Fruit fly (Drosophila melanogaster) whole organism, embryonic: ENCODE data around the gene CG9286.

Source experiments
- Asciz ChIP-seq: fragments of 200-800 bp; sonication (Bioruptor generic); optimal IDR thresholded peaks from 2 replicates; lab custom pipeline; 2017; ENCODE audit warnings: missing biosample characterization, mild to moderate bottlenecking, missing genetic modification characterization, missing genetic modification reagents
- Atf-2 ChIP-seq: fragments of 200-800 bp; sonication (Bioruptor generic); optimal IDR thresholded peaks from 2 replicates; lab custom pipeline; 2016; ENCODE audit warnings: missing biosample characterization, missing genetic modification characterization
- Bgb ChIP-seq: fragments of 200-800 bp; sonication (Bioruptor generic); IDR thresholded peaks from 2 replicates; pipeline ENCODE4 v1.3.6; 2022; ENCODE audit warnings: missing biosample characterization, missing genetic modification characterization; ENCODE audit not compliant: partially characterized antibody
- Blimp-1 ChIP-seq: fragments of 200-800 bp; sonication (Bioruptor generic); optimal IDR thresholded peaks from 3 replicates; lab custom pipeline; 2018; ENCODE audit warnings: missing biosample characterization, missing genetic modification characterization, mild to moderate bottlenecking, moderate library complexity, missing genetic modification reagents
- Bteb2 ChIP-seq: fragments of 200-800 bp; sonication (Bioruptor generic); optimal IDR thresholded peaks from 2 replicates; lab custom pipeline; 2016; ENCODE audit warnings: missing biosample characterization, missing genetic modification characterization
- CG10321 ChIP-seq: fragments of 200-800 bp; sonication (Bioruptor generic); IDR thresholded peaks from 2 replicates; pipeline ENCODE4 v1.3.6; 2022; ENCODE audit warnings: missing biosample characterization, missing genetic modification characterization
- CG14050 ChIP-seq: fragments of 200-800 bp; sonication (Bioruptor generic); IDR thresholded peaks from 3 replicates; pipeline ENCODE4 v1.3.6; 2022; ENCODE audit warnings: missing biosample characterization, missing genetic modification characterization
- CG14860 ChIP-seq: fragments of 200-800 bp; sonication (Bioruptor generic); IDR thresholded peaks from 3 replicates; pipeline ENCODE4 v1.3.6; 2022; ENCODE audit warnings: missing biosample characterization, missing genetic modification characterization; ENCODE audit not compliant: partially characterized antibody
- CG16815 ChIP-seq: fragments of 200-800 bp; sonication (Bioruptor generic); optimal IDR thresholded peaks from 3 replicates; lab custom pipeline; 2017; ENCODE audit warnings: missing biosample characterization, mild to moderate bottlenecking, missing genetic modification characterization
- CG17912 ChIP-seq: fragments of 200-800 bp; sonication (Bioruptor generic); optimal IDR thresholded peaks from 2 replicates; lab custom pipeline; 2018; ENCODE audit warnings: missing biosample characterization, mild to moderate bottlenecking, missing genetic modification characterization
- CG18011 ChIP-seq: fragments of 200-800 bp; sonication (Bioruptor generic); optimal IDR thresholded peaks from 2 replicates; lab custom pipeline; 2017; ENCODE audit warnings: missing biosample characterization, missing genetic modification characterization, mild to moderate bottlenecking, moderate library complexity, missing genotype
- CG1832 ChIP-seq: fragments of 200-800 bp; sonication (Bioruptor generic); optimal IDR thresholded peaks from 2 replicates; lab custom pipeline; 2017; ENCODE audit warnings: missing biosample characterization, mild to moderate bottlenecking, missing genetic modification characterization, inconsistent platforms
- CG18764 ChIP-seq: fragments of 200-800 bp; sonication (Bioruptor generic); optimal IDR thresholded peaks from 3 replicates; lab custom pipeline; 2016; ENCODE audit warnings: missing biosample characterization, missing genetic modification characterization
- CG4854 ChIP-seq: fragments of 200-800 bp; sonication (Bioruptor generic); optimal IDR thresholded peaks from 2 replicates; lab custom pipeline; 2016; ENCODE audit warnings: missing biosample characterization, missing genetic modification characterization, inconsistent platforms
- CG6813 ChIP-seq: fragments of 200-800 bp; sonication (Bioruptor generic); optimal IDR thresholded peaks from 2 replicates; lab custom pipeline; 2017; ENCODE audit warnings: missing biosample characterization, missing genetic modification characterization, mild to moderate bottlenecking, moderate library complexity, missing genetic modification reagents
- CG6854 ChIP-seq: fragments of 200-800 bp; sonication (Bioruptor generic); optimal IDR thresholded peaks from 3 replicates; lab custom pipeline; 2017; ENCODE audit warnings: missing biosample characterization, mild to moderate bottlenecking, missing genetic modification characterization
- CG8765 ChIP-seq: fragments of 200-800 bp; sonication (Bioruptor generic); IDR thresholded peaks from 2 replicates; pipeline ENCODE4 v1.3.6; 2022; ENCODE audit warnings: missing biosample characterization, missing genetic modification characterization
- CG8944 ChIP-seq: fragments of 200-800 bp; sonication (Bioruptor generic); optimal IDR thresholded peaks from 3 replicates; lab custom pipeline; 2016; ENCODE audit warnings: missing biosample characterization, missing genetic modification characterization
- CG9609 ChIP-seq: fragments of 200-800 bp; sonication (Bioruptor generic); optimal IDR thresholded peaks from 3 replicates; lab custom pipeline; 2016; ENCODE audit warnings: missing biosample characterization, missing genetic modification characterization
- CTCF ChIP-seq: fragments of 200-800 bp; sonication (Bioruptor generic); optimal IDR thresholded peaks from 2 replicates; lab custom pipeline; 2017; ENCODE audit warnings: missing biosample characterization, mild to moderate bottlenecking, missing genetic modification characterization, moderate library complexity
- CoRest ChIP-seq: fragments of 200-800 bp; sonication (Bioruptor generic); optimal IDR thresholded peaks from 3 replicates; lab custom pipeline; 2018; ENCODE audit warnings: missing biosample characterization, mild to moderate bottlenecking, missing genetic modification characterization, moderate library complexity
- D ChIP-seq, 2 experiments: fragments of 200-800 bp in 1 of 2; fragments of >200 bp in 1 of 2; sonication (Bioruptor generic) in 1 of 2; optimal IDR thresholded peaks; 2 replicates in 1 of 2; 3 replicates in 1 of 2; lab custom pipeline; 2017; ENCODE audit warnings: mild to moderate bottlenecking in 1 of 2, missing biosample characterization in 1 of 2, missing genetic modification characterization in 1 of 2, missing genetic modification reagents in 1 of 2
- Dad ChIP-seq: fragments of 200-800 bp; sonication (Bioruptor generic); optimal IDR thresholded peaks from 3 replicates; lab custom pipeline; 2016; ENCODE audit warnings: missing biosample characterization, missing genetic modification characterization
- Deaf1 ChIP-seq: fragments of 200-800 bp; optimal IDR thresholded peaks from 3 replicates; lab custom pipeline; 2019; ENCODE audit warnings: missing biosample characterization, mild to moderate bottlenecking, missing genetic modification characterization, moderate library complexity
- Fer3 ChIP-seq: fragments of 200-800 bp; sonication (Bioruptor generic); optimal IDR thresholded peaks from 2 replicates; lab custom pipeline; 2018; ENCODE audit warnings: missing biosample characterization, mild to moderate bottlenecking, missing genetic modification characterization, moderate library complexity
- HLHmδ ChIP-seq: fragments of 200-800 bp; sonication (Bioruptor generic); optimal IDR thresholded peaks from 2 replicates; lab custom pipeline; 2018; ENCODE audit warnings: missing biosample characterization, mild to moderate bottlenecking, missing genetic modification characterization, moderate library complexity
- Lim3 ChIP-seq: fragments of 200-800 bp; sonication (Bioruptor generic); IDR thresholded peaks from 2 replicates; pipeline ENCODE4 v1.3.6; 2022; ENCODE audit warnings: missing biosample characterization, missing genetic modification characterization
- NK7.1 ChIP-seq: fragments of 200-800 bp; sonication (Bioruptor generic); optimal IDR thresholded peaks from 3 replicates; lab custom pipeline; 2016; ENCODE audit warnings: missing biosample characterization, missing genetic modification characterization
- Poxn ChIP-seq: fragments of 200-800 bp; sonication (Bioruptor generic); IDR thresholded peaks from 2 replicates; pipeline ENCODE4 v1.3.6; 2022; ENCODE audit warnings: missing biosample characterization, missing genetic modification characterization
- Scr ChIP-seq: fragments of 200-800 bp; sonication (Bioruptor generic); IDR thresholded peaks from 2 replicates; pipeline ENCODE4 v1.3.6; 2022; ENCODE audit warnings: missing biosample characterization, missing genetic modification characterization; ENCODE audit not compliant: partially characterized antibody
- Ssrp ChIP-seq: fragments of 200-800 bp; sonication (Bioruptor generic); optimal IDR thresholded peaks from 2 replicates; lab custom pipeline; 2018; ENCODE audit warnings: missing biosample characterization, mild to moderate bottlenecking, missing genetic modification characterization, moderate library complexity
- Stat92E ChIP-seq, 3 experiments: fragments of >200 bp in 2 of 3; fragments of 200-800 bp in 1 of 3; sonication (Bioruptor generic) in 1 of 3; optimal IDR thresholded peaks; 2 replicates each; lab custom pipeline; 2017 to 2019; ENCODE audit warnings: missing biosample characterization in 3 of 3, missing genetic modification characterization in 3 of 3, mild to moderate bottlenecking in 1 of 3, moderate library complexity in 1 of 3
- ato ChIP-seq: fragments of 200-800 bp; sonication (Bioruptor generic); IDR thresholded peaks from 2 replicates; pipeline ENCODE4 v1.3.6; 2022; ENCODE audit warnings: missing biosample characterization, missing genetic modification characterization; ENCODE audit not compliant: partially characterized antibody
- bcd ChIP-seq: fragments of 200-800 bp; sonication (Bioruptor generic); optimal IDR thresholded peaks from 2 replicates; lab custom pipeline; 2017; ENCODE audit warnings: missing biosample characterization, mild to moderate bottlenecking, missing genetic modification characterization
- cwo ChIP-seq: fragments of 200-800 bp; sonication (Bioruptor generic); optimal IDR thresholded peaks from 3 replicates; lab custom pipeline; 2017; ENCODE audit warnings: missing biosample characterization, missing genetic modification characterization, mild to moderate bottlenecking, moderate library complexity, missing genetic modification reagents
- dpn ChIP-seq, 2 experiments: fragments of 200-800 bp; sonication (Bioruptor generic); optimal IDR thresholded peaks; 3 replicates each; lab custom pipeline; 2016; ENCODE audit warnings: missing biosample characterization in 2 of 2, missing genetic modification characterization in 2 of 2
- dysf ChIP-seq: fragments of 200-800 bp; sonication (Bioruptor generic); IDR thresholded peaks from 3 replicates; pipeline ENCODE4 v1.3.6; 2022; ENCODE audit warnings: missing biosample characterization, missing genetic modification characterization
- fd96Cb ChIP-seq: fragments of 200-800 bp; sonication (Bioruptor generic); optimal IDR thresholded peaks from 2 replicates; lab custom pipeline; 2018; ENCODE audit warnings: missing biosample characterization, mild to moderate bottlenecking, missing genetic modification characterization, moderate library complexity
- grn ChIP-seq: fragments of 200-800 bp; sonication (Bioruptor generic); optimal IDR thresholded peaks from 3 replicates; lab custom pipeline; 2017; ENCODE audit warnings: missing biosample characterization, missing genetic modification characterization
- hkb ChIP-seq, 2 experiments: fragments of 200-800 bp in 1 of 2; fragments of >200 bp in 1 of 2; sonication (Bioruptor generic) in 1 of 2; IDR thresholded peaks in 1 of 2; optimal IDR thresholded peaks in 1 of 2; 2 replicates each; pipeline versions ENCODE4 v1.3.6 to Lab custom; 2017 to 2022; ENCODE audit warnings: missing biosample characterization in 1 of 2, missing genetic modification characterization in 1 of 2
- hth ChIP-seq: fragments of >200 bp; optimal IDR thresholded peaks from 2 replicates; lab custom pipeline; 2017; ENCODE audit warnings: inconsistent platforms
- lab ChIP-seq: fragments of 200-800 bp; sonication (Bioruptor generic); optimal IDR thresholded peaks from 3 replicates; lab custom pipeline; 2017; ENCODE audit warnings: missing biosample characterization, missing genetic modification characterization, mild to moderate bottlenecking, moderate library complexity, missing genetic modification reagents
- nmo ChIP-seq: fragments of 200-800 bp; sonication (Bioruptor generic); optimal IDR thresholded peaks from 2 replicates; lab custom pipeline; 2018; ENCODE audit warnings: missing biosample characterization, mild to moderate bottlenecking, missing genetic modification characterization, moderate library complexity
- odd ChIP-seq: fragments of 200-800 bp; sonication (Bioruptor generic); optimal IDR thresholded peaks from 2 replicates; lab custom pipeline; 2017; ENCODE audit warnings: missing biosample characterization, mild to moderate bottlenecking, missing genetic modification characterization
- org-1 ChIP-seq: fragments of 200-800 bp; sonication (Bioruptor generic); optimal IDR thresholded peaks from 2 replicates; lab custom pipeline; 2017; ENCODE audit warnings: missing biosample characterization, missing genetic modification characterization
- pb ChIP-seq: fragments of 200-800 bp; sonication (Bioruptor generic); optimal IDR thresholded peaks from 3 replicates; lab custom pipeline; 2016; ENCODE audit warnings: missing biosample characterization, missing genetic modification characterization
- stc ChIP-seq: fragments of 200-800 bp; sonication (Bioruptor generic); IDR thresholded peaks from 2 replicates; pipeline ENCODE4 v1.3.6; 2022; ENCODE audit warnings: missing biosample characterization, missing genetic modification characterization
- tup ChIP-seq: fragments of 200-800 bp; sonication (Bioruptor generic); optimal IDR thresholded peaks from 2 replicates; lab custom pipeline; 2016; ENCODE audit warnings: missing biosample characterization, mild to moderate bottlenecking, missing genetic modification characterization, moderate library complexity

The CG9286 gene

dm6 chr3R:13802057-13802817, 21.5 kb downstream of the CG9286 start (continued):
- TF ChIP-seq Scr (GFP tag; lab: Robert Waterston, UW) (0 out of 2 replicates have a peak, but pooled peaks have one; percentile 21), Blimp-1 (GFP tag; lab: Kevin White, UChicago) (no peak), lab (peak; percentile 47), org-1 (GFP tag; lab: Kevin White, UChicago) (no peak), Poxn (GFP tag; lab: Robert Waterston, UW) (no peak), CG6854 (no peak), CG17912 (peak; percentile 31), grn (GFP tag; lab: Kevin White, UChicago) (no peak), CG16815 (GFP tag; lab: Kevin White, UChicago) (no peak), HLHmδ (GFP tag; lab: Kevin White, UChicago) (peak; percentile 37), CG8765 (GFP tag; lab: Robert Waterston, UW) (no peak), pb (GFP tag; lab: Kevin White, UChicago) (no peak), Asciz (no peak), Bgb (0 out of 2 replicates have a peak, but pooled peaks have one; percentile 35), Dad (GFP tag; lab: Kevin White, UChicago) (no peak), CG1832 (no peak), dpn (GFP tag; optimal IDR thresholded peaks at IDR 0.05; lab: Kevin White, UChicago) (no peak), hkb (optimal IDR thresholded peaks at IDR 0.05; lab: Kevin White, UChicago) (no peak), hkb (GFP tag; IDR thresholded peaks at IDR 0.05; lab: Robert Waterston, UW) (no peak), CTCF (GFP tag; lab: Kevin White, UChicago) (no peak), CG8944 (no peak), bcd (GFP tag; lab: Kevin White, UChicago) (no peak), dysf (GFP tag; lab: Robert Waterston, UW) (no peak), CG14050 (GFP tag; lab: Robert Waterston, UW) (no peak), Lim3 (GFP tag; lab: Robert Waterston, UW) (no peak), CoRest (tag; lab: Kevin White, UChicago) (no peak), D (optimal IDR thresholded peaks at IDR 0.05; lab: Kevin White, UChicago) (no peak), D (GFP tag; optimal IDR thresholded peaks at IDR 0.05; lab: Kevin White, UChicago) (no peak), CG6813 (GFP tag; lab: Kevin White, UChicago) (peak; percentile 25), nmo (GFP tag; lab: Kevin White, UChicago) (peak; percentile 12), cwo (GFP tag; lab: Kevin White, UChicago) (no peak), NK7.1 (GFP tag; lab: Kevin White, UChicago) (no peak), Atf-2 (no peak), Fer3 (tag; lab: Kevin White, UChicago) (no peak), odd (GFP tag; lab: Kevin White, UChicago) (no peak), fd96Cb (tag; lab: Kevin White, UChicago) (no peak), Deaf1 (tag; lab: Kevin White, UChicago) (no peak), Bteb2 (GFP tag; lab: Kevin White, UChicago) (no peak), CG10321 (GFP tag; lab: Robert Waterston, UW) (no peak), ato (GFP tag; lab: Robert Waterston, UW) (no peak), CG18764 (GFP tag; lab: Kevin White, UChicago) (no peak), CG9609 (GFP tag; lab: Kevin White, UChicago) (no peak), CG14860 (GFP tag; lab: Robert Waterston, UW) (no peak), hth (lab: Kevin White, UChicago) (no peak), CG18011 (GFP tag; lab: Kevin White, UChicago) (no peak), tup (GFP tag; lab: Kevin White, UChicago) (no peak), Stat92E (GFP tag; optimal IDR thresholded peaks at IDR 0.05; lab: Kevin White, UChicago) (no peak), Ssrp (no peak), CG4854 (GFP tag; lab: Kevin White, UChicago) (no peak), stc (GFP tag; lab: Robert Waterston, UW) (no peak)
